Fruit fly (Drosophila melanogaster): Measurements from ENCODE around the gene CG15152.

dm6 chr2L:18081328-18081727, 33.0 kb upstream of the CG15152 start, which contains the start of gene ninaD:
- TF ChIP-seq ttk (optimal IDR thresholded peaks at IDR 0.05) (no peak), h (optimal IDR thresholded peaks at IDR 0.05) (no peak), Sin3A (optimal IDR thresholded peaks at IDR 0.05) (no peak), Myc (optimal IDR thresholded peaks at IDR 0.05) (no peak), insv (optimal IDR thresholded peaks at IDR 0.05) (no peak), psq (optimal IDR thresholded peaks at IDR 0.05) (no peak)

Data from Kc167 (cell line).